Worm (Caenorhabditis elegans) whole organism, L1 larva: ENCODE results near the gene srx-60.

Experiments
- C04F5.9 ChIP-seq: sonication (generic microtip); optimal IDR thresholded peaks from 2 replicates; lab custom pipeline; 2016; ENCODE audit warnings: missing genetic modification characterization, missing compliant biosample characterization
- ceh-82 ChIP-seq, 3 experiments: fragments of 150-350 bp in 1 of 3; sonication (generic microtip) in 2 of 3; optimal IDR thresholded peaks; 2 replicates each; lab custom pipeline; 2014 to 2017; ENCODE audit warnings: missing biosample characterization in 3 of 3, missing genetic modification characterization in 3 of 3
- ceh-90 ChIP-seq: sonication (generic microtip); optimal IDR thresholded peaks from 2 replicates; lab custom pipeline; 2016; ENCODE audit warnings: missing genetic modification characterization, missing compliant biosample characterization
- dpl-1 ChIP-seq, 3 experiments: fragments of 150-350 bp in 2 of 3; sonication (generic microtip) in 1 of 3; optimal IDR thresholded peaks; 2 replicates each; lab custom pipeline; 2014 to 2017; ENCODE audit warnings: missing biosample characterization in 3 of 3, missing genetic modification characterization in 3 of 3, missing genetic modification reagents in 3 of 3
- dsc-1 ChIP-seq: sonication (generic microtip); optimal IDR thresholded peaks from 2 replicates; lab custom pipeline; 2016; ENCODE audit warnings: mild to moderate bottlenecking, missing genetic modification characterization, missing compliant biosample characterization
- efl-1 ChIP-seq, 4 experiments: fragments of 150-350 bp; optimal IDR thresholded peaks in 3 of 4; peaks in 1 of 4; 1 replicate in 1 of 4; 2 replicates in 3 of 4; lab custom pipeline; 2014; ENCODE audit warnings: missing biosample characterization in 2 of 4, missing genetic modification characterization in 2 of 4, missing genetic modification reagents in 2 of 4
- efl-3 ChIP-seq: fragments of 200-800 bp; sonication (Bioruptor generic); optimal IDR thresholded peaks from 2 replicates; lab custom pipeline; 2018; ENCODE audit warnings: mild to moderate bottlenecking, missing genetic modification characterization, missing compliant biosample characterization
- egl-13 ChIP-seq: sonication (generic microtip); optimal IDR thresholded peaks from 2 replicates; lab custom pipeline; 2016; ENCODE audit warnings: missing genotype, missing genetic modification reagents, missing genetic modification characterization, missing compliant biosample characterization
- ets-5 ChIP-seq: fragments of 200-800 bp; sonication (Bioruptor generic); IDR thresholded peaks from 2 replicates; pipeline ENCODE4 v1.3.6; 2022; ENCODE audit warnings: missing genetic modification characterization, missing compliant biosample characterization
- fkh-10 ChIP-seq: sonication (generic microtip); optimal IDR thresholded peaks from 2 replicates; lab custom pipeline; 2017; ENCODE audit warnings: missing biosample characterization, missing genetic modification reagents, missing genetic modification characterization
- fkh-4 ChIP-seq: sonication (generic microtip); optimal IDR thresholded peaks from 2 replicates; lab custom pipeline; 2016; ENCODE audit warnings: missing compliant biosample characterization, missing genetic modification characterization, borderline replicate concordance
- fkh-8 ChIP-seq: sonication (generic microtip); optimal IDR thresholded peaks from 2 replicates; lab custom pipeline; 2016; ENCODE audit warnings: mild to moderate bottlenecking, missing genetic modification characterization, missing compliant biosample characterization
- grh-1 ChIP-seq: fragments of 200-800 bp; sonication (Bioruptor generic); IDR thresholded peaks from 2 replicates; pipeline ENCODE4 v1.3.6; 2022; ENCODE audit warnings: missing genetic modification reagents, missing genetic modification characterization, missing compliant biosample characterization
- hpl-2 ChIP-seq: fragments of 150-350 bp; optimal IDR thresholded peaks from 2 replicates; lab custom pipeline; 2014; ENCODE audit warnings: missing biosample characterization, missing genetic modification reagents, missing genetic modification characterization
- isw-1 ChIP-seq: fragments of 200-800 bp; sonication (Bioruptor generic); IDR thresholded peaks from 2 replicates; pipeline ENCODE4 v1.3.6; 2022; ENCODE audit warnings: missing genetic modification characterization, missing compliant biosample characterization
- lin-14 ChIP-seq: fragments of 200-800 bp; sonication (Bioruptor generic); optimal IDR thresholded peaks from 2 replicates; lab custom pipeline; 2018; ENCODE audit warnings: mild to moderate bottlenecking, missing genetic modification characterization, moderate library complexity, missing compliant biosample characterization
- lin-39 ChIP-seq: fragments of 150-350 bp; optimal IDR thresholded peaks from 2 replicates; lab custom pipeline; 2014; ENCODE audit warnings: missing biosample characterization, missing genetic modification reagents, missing genetic modification characterization
- lir-3 ChIP-seq: sonication (generic microtip); optimal IDR thresholded peaks from 2 replicates; lab custom pipeline; 2016; ENCODE audit warnings: mild to moderate bottlenecking, missing genetic modification characterization, moderate library complexity, missing compliant biosample characterization; ENCODE audit not compliant: poor library complexity
- lsy-2 ChIP-seq, 2 experiments: fragments of 150-350 bp; optimal IDR thresholded peaks; 2 replicates each; lab custom pipeline; 2014; ENCODE audit warnings: missing biosample characterization in 2 of 2, missing genetic modification characterization in 2 of 2
- mab-9 ChIP-seq: fragments of 200-800 bp; sonication (Bioruptor generic); IDR thresholded peaks from 2 replicates; pipeline ENCODE4 v1.3.6; 2022; ENCODE audit warnings: missing genetic modification reagents, missing genetic modification characterization, missing compliant biosample characterization
- nhr-20 ChIP-seq: sonication (generic microtip); optimal IDR thresholded peaks from 2 replicates; lab custom pipeline; 2016; ENCODE audit warnings: mild to moderate bottlenecking, missing genetic modification characterization, missing compliant biosample characterization
- nhr-28 ChIP-seq: fragments of 150-350 bp; optimal IDR thresholded peaks from 2 replicates; lab custom pipeline; 2014; ENCODE audit warnings: missing biosample characterization, missing genetic modification characterization
- nhr-47 ChIP-seq: sonication (generic microtip); optimal IDR thresholded peaks from 2 replicates; lab custom pipeline; 2016; ENCODE audit warnings: mild to moderate bottlenecking, missing genetic modification characterization, moderate library complexity, missing compliant biosample characterization
- nhr-85 ChIP-seq: sonication (generic microtip); peaks from one replicate; lab custom pipeline; 2016; ENCODE audit warnings: missing genetic modification characterization, inconsistent platforms, missing compliant biosample characterization
- pax-3 ChIP-seq: fragments of 200-800 bp; sonication (Bioruptor generic); optimal IDR thresholded peaks from 2 replicates; lab custom pipeline; 2018; ENCODE audit warnings: mild to moderate bottlenecking, missing genetic modification characterization, moderate library complexity, missing compliant biosample characterization
- pqm-1 ChIP-seq: sonication (generic microtip); optimal IDR thresholded peaks from 3 replicates; lab custom pipeline; 2017; ENCODE audit warnings: missing biosample characterization, missing genetic modification characterization
- rnt-1 ChIP-seq: sonication (generic microtip); optimal IDR thresholded peaks from 2 replicates; lab custom pipeline; 2016; ENCODE audit warnings: mild to moderate bottlenecking, missing genetic modification characterization, moderate library complexity, missing compliant biosample characterization
- snu-23 ChIP-seq: sonication (generic microtip); optimal IDR thresholded peaks from 2 replicates; lab custom pipeline; 2016; ENCODE audit warnings: missing genetic modification characterization, missing compliant biosample characterization
- swsn-7 ChIP-seq: sonication (generic microtip); optimal IDR thresholded peaks from 2 replicates; lab custom pipeline; 2016; ENCODE audit warnings: missing genetic modification characterization, missing compliant biosample characterization
- unc-130 ChIP-seq: fragments of 150-350 bp; optimal IDR thresholded peaks from 2 replicates; lab custom pipeline; 2017; ENCODE audit warnings: missing biosample characterization, missing genetic modification characterization, inconsistent platforms
- unc-86 ChIP-seq: sonication (generic microtip); optimal IDR thresholded peaks from 2 replicates; lab custom pipeline; 2016; ENCODE audit warnings: missing genetic modification characterization, missing compliant biosample characterization
- unc-98 ChIP-seq: fragments of 200-800 bp; sonication (Bioruptor generic); IDR thresholded peaks from 2 replicates; pipeline ENCODE4 v1.3.6; 2022; ENCODE audit warnings: missing genetic modification characterization, missing compliant biosample characterization
- zag-1 ChIP-seq: fragments of 150-350 bp; optimal IDR thresholded peaks from 2 replicates; lab custom pipeline; 2014; ENCODE audit warnings: missing biosample characterization, missing genetic modification characterization

srx-60 gene

DNA sequence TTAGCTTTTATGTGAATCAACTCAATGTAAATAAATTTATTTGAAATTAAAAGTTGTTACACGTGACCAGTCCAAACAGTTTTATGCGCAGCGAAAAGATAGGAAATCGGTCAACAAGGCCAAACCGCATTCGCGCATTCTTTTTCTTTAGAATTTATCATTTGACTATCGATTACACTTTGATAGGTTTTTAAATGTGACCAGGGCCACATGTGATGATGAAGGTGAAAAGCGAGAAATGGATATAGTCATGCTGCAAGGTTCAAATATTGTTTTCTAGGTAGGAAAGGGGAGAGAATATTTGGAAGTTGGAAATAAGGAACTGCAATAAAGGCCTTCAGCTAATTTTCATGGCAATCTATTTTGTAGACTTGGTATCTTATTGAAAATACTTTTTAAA lies 36.2 kb downstream of the srx-60 start (continued):
- TF ChIP-seq grh-1: peak; percentile 64
- peak; percentile 57 for TF ChIP-seq nhr-47
- no peak for TF ChIP-seq zag-1 (tag; lab: Kevin White, UChicago)
- TF ChIP-seq fkh-4 (tag; lab: Kevin White, UChicago): no peak
- TF ChIP-seq hpl-2 (GFP tag; lab: Kevin White, UChicago): no peak
- TF ChIP-seq ceh-90 (tag; lab: Kevin White, UChicago): no peak
- peak; percentile 74 for TF ChIP-seq snu-23 (GFP tag; lab: Kevin White, UChicago)
- TF ChIP-seq nhr-20: peak; percentile 80
- no peak for TF ChIP-seq ets-5
- TF ChIP-seq isw-1 (GFP tag; lab: Robert Waterston, UW): no peak
- no peak for TF ChIP-seq lir-3
- no peak for TF ChIP-seq nhr-28 (tag; lab: Kevin White, UChicago)
- TF ChIP-seq, all 84 proteins: peak for 25

ce11 chrV:7437538-7437937 lies 36.9 kb downstream of the srx-60 start, which contains the start of gene F25E5.9:
TSS of gene F25E5.9 (minus strand) at chrV:7437919.
- TF ChIP-seq unc-130 (tag; lab: Kevin White, UChicago) (no peak), pqm-1 (tag; lab: Kevin White, UChicago) (no peak), pax-3 (tag; lab: Kevin White, UChicago) (no peak), fkh-8 (tag; lab: Kevin White, UChicago) (peak; percentile 29), rnt-1 (tag; lab: Kevin White, UChicago) (no peak), unc-86 (peak; percentile 5), dpl-1 (GFP tag; optimal IDR thresholded peaks at IDR 0.05; lab: Kevin White, UChicago) (peak in 1 of 3 experiments; percentile 11), fkh-10 (peak; percentile 38), lsy-2 (tag; optimal IDR thresholded peaks at IDR 0.05; lab: Kevin White, UChicago) (peak in 1 of 2 experiments; percentile 27), swsn-7 (tag; lab: Kevin White, UChicago) (no peak), lin-14 (GFP tag; lab: Kevin White, UChicago) (peak; percentile 86), ceh-82 (tag; optimal IDR thresholded peaks at IDR 0.05; lab: Kevin White, UChicago) (peak in 1 of 3 experiments; percentile 25), egl-13 (no peak), efl-1 (optimal IDR thresholded peaks at IDR 0.05; lab: Kevin White, UChicago) (peak in 1 of 2 experiments; percentile 11), efl-1 (GFP tag; optimal IDR thresholded peaks at IDR 0.05 in 1 of 2; lab: Kevin White, UChicago) (no peak), dsc-1 (tag; lab: Kevin White, UChicago) (peak; percentile 2)

ce11 chrV:7437985-7438384 lies 37.3 kb downstream of the srx-60 start, which contains the start of gene F25E5.16:
TSS of gene F25E5.16 (plus strand) at chrV:7438285.
- TF ChIP-seq isw-1 (GFP tag; lab: Robert Waterston, UW) (no peak), efl-3 (GFP tag; lab: Kevin White, UChicago) (no peak), efl-1 (optimal IDR thresholded peaks at IDR 0.05; lab: Kevin White, UChicago) (no peak), efl-1 (GFP tag; optimal IDR thresholded peaks at IDR 0.05 in 1 of 2; lab: Kevin White, UChicago) (peak in 1 of 2 experiments; percentile 58), lin-39 (tag; lab: Kevin White, UChicago) (no peak), nhr-85 (no peak)
- TF ChIP-seq, all 84 proteins: peak for 1

DNA sequence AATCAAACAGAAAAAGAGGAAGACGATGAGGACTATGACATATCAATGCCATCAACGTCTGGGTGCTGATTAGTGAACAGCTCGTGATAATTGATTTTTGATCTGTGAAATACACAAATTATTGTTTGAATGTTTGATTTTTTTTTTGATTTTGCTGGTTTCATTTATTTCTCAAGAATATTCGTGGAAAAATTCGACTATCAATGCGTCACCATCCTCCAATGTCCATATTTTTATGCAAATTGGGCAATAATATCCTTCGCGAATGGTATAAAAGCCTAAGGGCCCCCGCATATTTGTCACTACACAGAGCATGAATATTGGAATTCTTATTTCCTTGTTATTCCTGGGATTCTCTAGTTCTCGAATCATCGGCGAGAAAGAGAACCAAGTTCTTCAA lies 39.1 kb downstream of the srx-60 start, which contains the start of gene try-13:
try-13 (plus strand) TSS at position 301 of the 400 bp plus-strand sequence.
- TF ChIP-seq efl-1 (optimal IDR thresholded peaks at IDR 0.05; lab: Kevin White, UChicago) (no peak), efl-1 (GFP tag; optimal IDR thresholded peaks at IDR 0.05 in 1 of 2; lab: Kevin White, UChicago) (peak in 1 of 2 experiments; percentile 36), C04F5.9 (tag; lab: Kevin White, UChicago) (no peak)

DNA sequence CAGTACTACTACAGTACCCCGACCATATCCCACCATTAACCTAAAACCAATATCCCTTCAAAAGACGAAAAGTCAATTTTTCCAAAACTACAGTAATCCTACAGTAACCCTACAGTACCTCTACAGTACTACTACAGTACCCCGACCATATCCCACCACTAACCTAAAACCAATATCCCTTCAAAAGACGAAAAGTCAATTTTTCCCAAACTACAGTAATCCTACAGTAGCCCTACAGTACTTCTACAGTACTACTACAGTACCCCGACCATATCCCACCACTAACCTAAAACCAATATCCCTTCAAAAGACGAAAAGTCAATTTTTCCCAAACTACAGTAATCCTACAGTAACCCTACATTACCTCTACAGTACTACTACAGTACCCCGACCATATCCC lies 42.8 kb downstream of the srx-60 start:
- peak; percentile 75 for TF ChIP-seq mab-9 (GFP tag; lab: Robert Waterston, UW)
- peak; percentile 53; the same call in 1 of the 2 replicates for TF ChIP-seq unc-98 (GFP tag; lab: Robert Waterston, UW)
- 0 out of 2 replicates have a peak, but pooled peaks have one; percentile 52 for TF ChIP-seq ets-5
